Worm (Caenorhabditis elegans) whole organism, dauer: Measurements from ENCODE around the gene alh-2.

Experiments
- unc-62 ChIP-seq: sonication (generic microtip); optimal IDR thresholded peaks from 2 replicates; lab custom pipeline; 2017; ENCODE audit warnings: missing biosample characterization, missing genetic modification reagents, missing genetic modification characterization

alh-2 gene

ce11 chrV:1643886-1644285 is at the start of gene alh-2:
TSS of gene alh-2 (plus strand) at chrV:1644169.
- TF ChIP-seq unc-62 (GFP tag; lab: Kevin White, UChicago): no peak

ce11 chrV:1594554-1595092 is 49.3 kb upstream of the alh-2 start:
- no peak for TF ChIP-seq unc-62 (GFP tag; lab: Kevin White, UChicago)

DNA sequence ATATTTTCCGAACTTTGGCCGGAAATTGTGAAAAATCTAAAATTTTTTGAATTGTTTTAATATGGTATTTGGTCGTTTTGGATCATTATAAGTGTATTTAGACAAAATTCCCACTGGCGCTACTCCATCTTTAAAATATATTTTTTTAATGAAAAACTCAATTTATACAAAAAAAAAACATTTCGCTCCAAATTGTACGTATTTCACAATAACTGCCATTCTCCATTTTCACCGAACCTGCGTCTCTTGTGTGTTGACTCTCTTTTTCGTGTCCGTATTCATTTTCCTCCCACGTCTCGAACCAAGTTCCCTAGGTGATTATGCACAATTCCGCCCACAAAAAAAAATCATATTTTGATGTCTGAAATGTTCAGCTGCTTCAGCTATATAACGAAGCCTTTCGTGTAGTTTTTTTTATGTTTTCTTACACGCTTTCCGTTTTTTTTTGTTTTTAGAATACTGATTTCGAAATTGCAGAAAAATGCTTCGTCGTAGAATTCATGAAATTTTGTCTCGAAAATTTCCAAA is 43.3 kb upstream of the alh-2 start, which contains the start of gene F16B4.2:
TSS of gene F16B4.2 (plus strand) at position 478 of the 528 bp plus-strand sequence.
- no peak for TF ChIP-seq unc-62 (GFP tag; lab: Kevin White, UChicago)

- TF ChIP-seq unc-62 (GFP tag; lab: Kevin White, UChicago): no peak
Observed at ce11 chrV:1607790-1608189, 36.2 kb upstream of the alh-2 start, which contains the start of gene nhr-178. TSS of gene nhr-178 (minus strand) at chrV:1607953.

- no peak for TF ChIP-seq unc-62 (GFP tag; lab: Kevin White, UChicago)
Observed at ce11 chrV:1610097-1610496, 33.9 kb upstream of the alh-2 start, which contains the start of gene nhr-177. TSS of gene nhr-177 (plus strand) at chrV:1610263.

DNA sequence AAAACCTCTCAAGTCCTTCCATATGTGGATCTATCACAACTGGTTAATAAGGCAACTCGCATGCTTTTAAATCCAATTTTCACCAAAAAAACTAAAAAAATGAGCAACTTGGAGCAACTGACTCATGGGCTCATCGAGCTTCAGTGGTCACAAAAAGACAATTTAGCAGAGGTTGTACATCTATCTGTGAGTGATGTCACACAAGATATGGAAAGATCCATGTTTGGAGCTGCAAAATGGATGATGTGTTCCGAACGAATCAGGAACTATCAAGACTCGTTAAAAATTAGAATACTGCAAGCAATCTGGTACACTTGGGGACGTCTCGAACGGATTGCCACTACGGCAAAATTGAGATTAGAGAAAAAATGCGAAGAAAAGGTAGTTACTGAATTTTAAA is 32.4 kb upstream of the alh-2 start:
- TF ChIP-seq unc-62 (GFP tag; lab: Kevin White, UChicago): no peak

ce11 chrV:1614726-1615125 is 29.2 kb upstream of the alh-2 start, which contains the start of gene srbc-41:
TSS of gene srbc-41 (minus strand) at chrV:1614826.
- TF ChIP-seq unc-62 (GFP tag; lab: Kevin White, UChicago): no peak

DNA sequence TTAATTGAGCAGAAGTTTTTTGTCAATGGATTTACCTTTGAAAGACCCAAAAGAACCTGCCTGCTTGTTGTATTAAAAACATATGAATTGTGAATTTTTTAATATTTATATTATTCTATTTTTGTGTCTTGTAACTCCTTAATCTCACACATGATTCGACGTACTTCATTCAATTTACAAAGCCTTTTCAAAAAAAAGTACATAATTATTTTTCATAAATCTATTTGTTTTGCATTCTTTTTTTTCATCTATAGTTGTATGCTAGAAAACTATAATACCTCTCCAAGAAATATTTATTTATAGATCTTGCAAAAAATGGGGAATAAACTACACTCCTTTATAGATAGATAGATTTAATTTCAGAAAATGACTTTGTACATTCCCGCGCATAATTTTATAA is 25.2 kb upstream of the alh-2 start, which contains the start of gene nhr-179:
TSS of gene nhr-179 (minus strand) at position 101 of the 400 bp plus-strand sequence.
- no peak for TF ChIP-seq unc-62 (GFP tag; lab: Kevin White, UChicago)

ce11 chrV:1620537-1620936 is 23.4 kb upstream of the alh-2 start:
- no peak for TF ChIP-seq unc-62 (GFP tag; lab: Kevin White, UChicago)

DNA sequence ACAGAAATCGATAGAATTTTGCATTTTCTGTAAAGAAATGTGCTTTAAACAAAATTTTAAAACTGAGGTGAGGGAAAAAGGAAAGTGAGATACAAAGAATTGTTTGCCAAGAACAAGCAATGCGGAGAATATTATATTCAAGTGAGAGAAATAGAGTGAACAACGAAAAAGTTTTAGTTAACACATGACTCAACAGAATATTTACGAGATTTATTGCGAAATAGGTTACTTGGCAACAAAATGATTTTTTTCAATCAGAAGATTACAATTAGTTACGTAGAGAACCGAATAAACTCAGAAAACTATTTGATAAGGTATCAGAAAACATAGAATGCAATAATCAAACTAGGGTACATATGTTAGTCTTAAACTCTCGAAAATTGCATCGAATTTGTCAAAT is 22.5 kb upstream of the alh-2 start, which contains the start of gene nhr-117:
TSS of gene nhr-117 (minus strand) at position 27 of the 400 bp plus-strand sequence.
- TF ChIP-seq unc-62 (GFP tag; lab: Kevin White, UChicago): no peak

DNA sequence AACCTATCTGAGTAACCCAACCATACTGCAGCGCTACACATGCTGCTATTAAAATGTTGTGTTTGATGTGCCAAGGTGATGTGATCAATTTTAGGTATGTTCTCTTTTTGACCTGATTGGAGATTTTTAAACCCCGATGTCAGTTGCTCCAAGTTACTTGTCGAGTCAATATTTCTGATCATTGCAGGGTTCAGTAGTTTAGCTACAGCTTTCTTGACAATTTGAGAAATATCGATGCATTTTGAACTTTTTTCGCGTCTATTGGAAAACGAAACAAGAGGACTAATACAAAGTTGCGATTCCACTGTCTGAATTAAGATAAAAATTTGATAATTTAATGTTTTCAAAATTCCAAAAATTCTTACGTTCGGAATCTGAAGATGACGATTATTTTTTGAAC is 20.5 kb upstream of the alh-2 start:
- TF ChIP-seq unc-62 (GFP tag; lab: Kevin White, UChicago): no peak

- no peak for TF ChIP-seq unc-62 (GFP tag; lab: Kevin White, UChicago)
Observed at ce11 chrV:1624340-1624739, 19.6 kb upstream of the alh-2 start, which contains the start of gene nhr-110. TSS of gene nhr-110 (minus strand) at chrV:1624440.

- no peak for TF ChIP-seq unc-62 (GFP tag; lab: Kevin White, UChicago)
Observed at ce11 chrV:1626720-1627119, 17.2 kb upstream of the alh-2 start, which contains the start of gene nhr-237. TSS of gene nhr-237 (minus strand) at chrV:1626820.

DNA sequence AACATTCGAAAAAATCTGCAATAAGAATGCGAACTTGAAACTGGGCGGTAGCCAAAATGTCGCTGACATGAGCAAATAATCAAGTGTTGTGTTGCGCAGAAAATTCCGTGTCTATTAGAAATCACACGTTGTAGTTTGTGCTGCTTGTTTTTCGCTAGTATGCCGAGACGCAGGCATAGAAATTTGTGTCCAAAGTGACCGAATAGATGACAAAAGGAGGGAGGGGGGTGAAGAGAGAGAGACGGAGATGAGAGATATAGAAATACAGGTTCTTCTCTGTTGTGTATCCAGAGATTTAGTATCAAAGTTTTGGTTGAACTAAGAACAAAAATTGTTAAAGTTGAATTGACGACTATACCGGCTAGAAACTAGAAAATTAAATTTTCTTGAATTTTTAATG is 16.7 kb upstream of the alh-2 start:
- TF ChIP-seq unc-62 (GFP tag; lab: Kevin White, UChicago): no peak

DNA sequence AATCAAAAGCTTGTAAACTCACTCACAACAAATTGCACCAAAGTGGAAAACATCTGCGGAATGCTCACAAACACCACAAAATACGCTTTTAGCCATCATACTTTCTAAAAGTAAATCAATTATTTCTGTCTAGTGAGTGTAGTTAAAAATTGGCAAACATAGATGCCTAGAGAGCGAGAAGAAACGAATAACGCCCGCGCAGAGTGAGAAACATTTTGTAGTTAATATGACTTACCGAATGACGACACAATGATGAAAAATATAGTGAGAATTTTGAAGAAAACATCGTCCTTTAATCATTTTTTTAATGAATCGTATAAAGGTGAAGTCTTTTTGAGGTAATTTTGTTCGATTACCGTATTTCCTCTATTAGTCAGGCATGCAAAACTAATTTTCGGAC is 14.6 kb upstream of the alh-2 start, which contains the start of gene nhr-238:
TSS of gene nhr-238 (minus strand) at position 104 of the 400 bp plus-strand sequence.
- no peak for TF ChIP-seq unc-62 (GFP tag; lab: Kevin White, UChicago)

DNA sequence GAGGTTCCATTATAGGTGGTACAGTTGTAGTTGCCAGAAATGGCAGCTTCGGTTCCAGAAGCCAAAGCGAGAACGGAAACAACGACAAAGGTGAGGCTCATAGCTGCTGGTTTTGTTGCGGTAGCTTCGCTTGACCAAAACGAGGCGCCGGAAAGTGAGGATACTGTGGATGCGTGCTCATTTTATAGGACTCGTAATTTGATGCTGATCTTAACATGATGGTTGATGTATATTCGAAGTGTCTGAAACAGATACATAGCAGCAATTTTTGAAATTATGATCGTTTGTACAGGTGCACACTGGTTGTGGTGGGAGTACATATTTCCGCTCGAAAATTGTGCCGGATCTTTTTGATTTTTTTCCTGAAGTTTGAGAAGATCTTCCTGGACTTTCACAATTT is 12.8 kb upstream of the alh-2 start, which contains the start of gene Y46H3D.8:
TSS of gene Y46H3D.8 (minus strand) at position 101 of the 400 bp plus-strand sequence.
- TF ChIP-seq unc-62 (GFP tag; lab: Kevin White, UChicago): no peak

ce11 chrV:1631717-1632116 is 12.3 kb upstream of the alh-2 start, which contains the start of gene irld-17:
TSS of gene irld-17 (plus strand) at chrV:1632017.
- TF ChIP-seq unc-62 (GFP tag; lab: Kevin White, UChicago): no peak
